Fruit fly (Drosophila melanogaster) whole organism, prepupa: ENCODE results near the gene Sarm.

Experiments used
- Blimp-1 ChIP-seq: fragments of 200-800 bp; sonication (Bioruptor generic); optimal IDR thresholded peaks from 3 replicates; lab custom pipeline; 2017; ENCODE audit warnings: missing biosample characterization, missing genetic modification characterization, mild to moderate bottlenecking, moderate library complexity, missing genetic modification reagents
- CG10669 ChIP-seq: fragments of 200-800 bp; sonication (Bioruptor generic); optimal IDR thresholded peaks from 3 replicates; lab custom pipeline; 2018; ENCODE audit warnings: missing biosample characterization, mild to moderate bottlenecking, missing genetic modification characterization, moderate library complexity
- CG11294 ChIP-seq: fragments of 200-800 bp; sonication (Bioruptor generic); IDR thresholded peaks from 2 replicates; pipeline ENCODE4 v1.3.6; 2022; ENCODE audit warnings: missing biosample characterization, missing genetic modification characterization
- CG11902 ChIP-seq: fragments of 200-800 bp; sonication (Bioruptor generic); optimal IDR thresholded peaks from 3 replicates; lab custom pipeline; 2016; ENCODE audit warnings: missing biosample characterization, missing genetic modification characterization
- CG15336 ChIP-seq: fragments of 200-800 bp; sonication (Bioruptor generic); IDR thresholded peaks from 2 replicates; pipeline ENCODE4 v1.3.6; 2022; ENCODE audit warnings: missing biosample characterization, missing genetic modification characterization
- CG16779 ChIP-seq: fragments of 200-800 bp; sonication (Bioruptor generic); optimal IDR thresholded peaks from 3 replicates; lab custom pipeline; 2017; ENCODE audit warnings: missing biosample characterization, mild to moderate bottlenecking, missing genetic modification characterization
- CG3032 ChIP-seq: fragments of 200-800 bp; optimal IDR thresholded peaks from 2 replicates; lab custom pipeline; 2019; ENCODE audit warnings: missing biosample characterization, mild to moderate bottlenecking, missing genetic modification characterization, moderate library complexity
- CG31627 ChIP-seq: fragments of 200-800 bp; sonication (Bioruptor generic); optimal IDR thresholded peaks from 3 replicates; lab custom pipeline; 2016; ENCODE audit warnings: missing biosample characterization, missing genetic modification characterization
- CG32006 ChIP-seq: fragments of 200-800 bp; sonication (Bioruptor generic); optimal IDR thresholded peaks from 3 replicates; lab custom pipeline; 2017; ENCODE audit warnings: missing biosample characterization, mild to moderate bottlenecking, missing genetic modification characterization
- CG34406 ChIP-seq: fragments of 200-800 bp; sonication (Bioruptor generic); optimal IDR thresholded peaks from 3 replicates; lab custom pipeline; 2016; ENCODE audit warnings: missing biosample characterization, missing genetic modification characterization
- CG3919 ChIP-seq: fragments of 200-800 bp; sonication (Bioruptor generic); optimal IDR thresholded peaks from 3 replicates; lab custom pipeline; 2016; ENCODE audit warnings: missing biosample characterization, missing genetic modification characterization
- CG4318 ChIP-seq: fragments of 200-800 bp; sonication (Bioruptor generic); optimal IDR thresholded peaks from 3 replicates; lab custom pipeline; 2017; ENCODE audit warnings: missing biosample characterization, mild to moderate bottlenecking, missing genetic modification characterization
- CG6276 ChIP-seq: fragments of 200-800 bp; sonication (Bioruptor generic); optimal IDR thresholded peaks from 2 replicates; lab custom pipeline; 2017; ENCODE audit warnings: missing biosample characterization, mild to moderate bottlenecking, missing genetic modification characterization
- CG6792 ChIP-seq: fragments of 200-800 bp; sonication (Bioruptor generic); optimal IDR thresholded peaks from 3 replicates; lab custom pipeline; 2016; ENCODE audit warnings: missing biosample characterization, missing genetic modification characterization
- CG6808 ChIP-seq: fragments of 200-800 bp; sonication (Bioruptor generic); optimal IDR thresholded peaks from 3 replicates; lab custom pipeline; 2017; ENCODE audit warnings: missing biosample characterization, missing genetic modification characterization, mild to moderate bottlenecking, moderate library complexity, missing genetic modification reagents
- CG6854 ChIP-seq: fragments of 200-800 bp; sonication (Bioruptor generic); optimal IDR thresholded peaks from 2 replicates; lab custom pipeline; 2017; ENCODE audit warnings: missing biosample characterization, mild to moderate bottlenecking, missing genetic modification characterization
- CG8632 ChIP-seq: fragments of 200-800 bp; sonication (Bioruptor generic); optimal IDR thresholded peaks from 3 replicates; lab custom pipeline; 2016; ENCODE audit warnings: missing biosample characterization, missing genetic modification characterization
- Eip78C ChIP-seq: fragments of 200-800 bp; sonication (Bioruptor generic); peaks from one replicate; lab custom pipeline; 2016; ENCODE audit warnings: missing biosample characterization, missing genetic modification characterization
- Eip93F ChIP-seq: fragments of 200-800 bp; sonication (Bioruptor generic); optimal IDR thresholded peaks from 2 replicates; lab custom pipeline; 2016; ENCODE audit warnings: missing biosample characterization, mild to moderate bottlenecking, missing genetic modification characterization
- Ets96B ChIP-seq: fragments of 200-800 bp; optimal IDR thresholded peaks from 2 replicates; lab custom pipeline; 2019; ENCODE audit warnings: missing biosample characterization, mild to moderate bottlenecking, missing genetic modification characterization, moderate library complexity
- Gug ChIP-seq: fragments of 200-800 bp; sonication (Bioruptor generic); IDR thresholded peaks from 2 replicates; pipeline ENCODE4 v1.3.6; 2022; ENCODE audit warnings: missing biosample characterization, missing genetic modification characterization
- Hr38 ChIP-seq: sonication (Bioruptor generic); optimal IDR thresholded peaks from 2 replicates; lab custom pipeline; 2016; ENCODE audit warnings: missing biosample characterization, missing genetic modification characterization
- OdsH ChIP-seq: fragments of 200-800 bp; sonication (Bioruptor generic); optimal IDR thresholded peaks from 3 replicates; lab custom pipeline; 2016; ENCODE audit warnings: missing biosample characterization, missing genetic modification characterization
- Sox102F ChIP-seq: fragments of 200-800 bp; sonication (Bioruptor generic); optimal IDR thresholded peaks from 2 replicates; lab custom pipeline; 2016; ENCODE audit warnings: missing biosample characterization, mild to moderate bottlenecking, missing genetic modification characterization
- achi ChIP-seq: fragments of 200-800 bp; sonication (Bioruptor generic); optimal IDR thresholded peaks from 3 replicates; lab custom pipeline; 2016; ENCODE audit warnings: missing biosample characterization, missing genetic modification characterization
- cyc ChIP-seq: fragments of 200-800 bp; sonication (Bioruptor generic); optimal IDR thresholded peaks from 3 replicates; lab custom pipeline; 2016; ENCODE audit warnings: missing biosample characterization, missing genetic modification characterization
- dsx ChIP-seq: fragments of 200-800 bp; optimal IDR thresholded peaks from 3 replicates; lab custom pipeline; 2019; ENCODE audit warnings: missing biosample characterization, mild to moderate bottlenecking, missing genetic modification characterization, moderate library complexity; ENCODE audit not compliant: poor library complexity, severe bottlenecking
- eg ChIP-seq: fragments of 200-800 bp; sonication (Bioruptor generic); IDR thresholded peaks from 3 replicates; pipeline ENCODE4 v1.3.6; 2022; ENCODE audit warnings: missing biosample characterization, missing genetic modification characterization
- fd59A ChIP-seq: fragments of 200-800 bp; sonication (Bioruptor generic); optimal IDR thresholded peaks from 2 replicates; lab custom pipeline; 2017; ENCODE audit warnings: missing biosample characterization, mild to moderate bottlenecking, missing genetic modification characterization, missing genetic modification reagents
- fd85E ChIP-seq: fragments of 200-800 bp; sonication (Bioruptor generic); optimal IDR thresholded peaks from 3 replicates; lab custom pipeline; 2016; ENCODE audit warnings: missing biosample characterization, missing genetic modification characterization
- net ChIP-seq: fragments of 200-800 bp; sonication (Bioruptor generic); optimal IDR thresholded peaks from 3 replicates; lab custom pipeline; 2016; ENCODE audit warnings: missing biosample characterization, missing genetic modification characterization
- spab ChIP-seq: fragments of 200-800 bp; sonication (Bioruptor generic); optimal IDR thresholded peaks from 2 replicates; lab custom pipeline; 2017; ENCODE audit warnings: missing biosample characterization, mild to moderate bottlenecking, missing genetic modification characterization, missing genetic modification reagents
- ss ChIP-seq, 2 experiments: fragments of 200-800 bp; sonication (Bioruptor generic); optimal IDR thresholded peaks; 2 replicates in 1 of 2; 3 replicates in 1 of 2; lab custom pipeline; 2017 to 2018; ENCODE audit warnings: mild to moderate bottlenecking in 2 of 2, missing biosample characterization in 2 of 2, missing genetic modification characterization in 2 of 2, moderate library complexity in 1 of 2
- svp ChIP-seq: fragments of 200-800 bp; sonication (Bioruptor generic); peaks from one replicate; lab custom pipeline; 2016; ENCODE audit warnings: missing biosample characterization, missing genetic modification characterization
- topi ChIP-seq: fragments of 200-800 bp; sonication (Bioruptor generic); optimal IDR thresholded peaks from 3 replicates; lab custom pipeline; 2016; ENCODE audit warnings: missing biosample characterization, missing genetic modification characterization
- vri ChIP-seq: fragments of 200-800 bp; sonication (Bioruptor generic); optimal IDR thresholded peaks from 3 replicates; lab custom pipeline; 2016; ENCODE audit warnings: missing biosample characterization, mild to moderate bottlenecking, missing genetic modification characterization

The Sarm gene

DNA sequence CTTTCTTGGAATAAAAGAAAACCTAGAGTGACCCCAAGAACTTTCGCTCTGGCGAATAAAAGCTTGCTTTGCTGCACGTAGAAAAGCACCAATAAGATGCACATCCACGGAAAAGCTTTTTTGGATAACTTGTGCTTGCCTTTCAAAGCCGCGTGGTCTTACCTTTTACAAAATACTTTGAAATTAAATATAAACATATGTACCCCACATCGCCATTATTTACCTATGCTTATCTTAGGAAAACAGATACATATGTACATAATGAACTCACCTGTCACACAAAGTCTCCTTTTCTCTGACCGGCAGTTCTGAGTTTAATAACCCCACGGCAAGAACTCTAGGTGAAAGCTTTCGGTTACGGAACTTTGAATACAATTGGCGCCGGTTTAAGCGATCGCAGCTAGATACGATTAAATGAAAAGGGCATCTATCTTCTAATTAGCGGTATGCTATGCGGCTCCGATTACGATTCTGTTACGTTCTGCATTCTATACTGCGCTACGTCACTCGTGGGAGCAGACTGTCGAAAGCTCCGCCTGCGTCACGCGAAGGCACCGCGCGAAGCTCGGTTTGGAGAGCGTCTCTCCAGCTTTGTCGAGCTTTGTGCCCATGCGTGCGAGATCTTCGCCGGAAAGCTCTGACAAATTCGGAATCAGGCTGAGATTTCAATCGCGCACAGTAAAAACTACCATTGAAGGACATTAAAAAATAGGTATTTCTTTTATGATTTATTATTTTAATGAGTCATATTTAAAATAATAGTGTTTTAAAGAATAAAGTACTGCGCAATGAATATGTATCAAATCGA is 5.3 kb upstream of the Sarm start, which contains the start of gene bip1 (continued):
- TF ChIP-seq Blimp-1 (GFP tag; lab: Kevin White, UChicago) = no peak
- peak; percentile 21 for TF ChIP-seq dsx
- no peak for TF ChIP-seq CG31627 (GFP tag; lab: Kevin White, UChicago)
- TF ChIP-seq CG4318 (GFP tag; lab: Kevin White, UChicago) = no peak
- peak; percentile 11 for TF ChIP-seq topi
- TF ChIP-seq CG8632 (GFP tag; lab: Kevin White, UChicago) = no peak
- TF ChIP-seq CG3919 (GFP tag; lab: Kevin White, UChicago) = peak; percentile 11
- no peak for TF ChIP-seq Hr38 (GFP tag; lab: Kevin White, UChicago)
- TF ChIP-seq CG11902 (GFP tag; lab: Kevin White, UChicago) = no peak
- TF ChIP-seq spab (GFP tag; lab: Kevin White, UChicago) = no peak
- TF ChIP-seq eg (GFP tag; lab: Robert Waterston, UW) = 0 out of 3 replicates have a peak, but pooled peaks have one; percentile 21
- TF ChIP-seq CG15336 (GFP tag; lab: Robert Waterston, UW) = peak; percentile 70
- TF ChIP-seq OdsH (GFP tag; lab: Kevin White, UChicago) = no peak
- no peak for TF ChIP-seq CG10669 (GFP tag; lab: Kevin White, UChicago)
- TF ChIP-seq CG11294 (GFP tag; lab: Robert Waterston, UW) = no peak
- TF ChIP-seq, all 60 proteins: peak for 20

DNA sequence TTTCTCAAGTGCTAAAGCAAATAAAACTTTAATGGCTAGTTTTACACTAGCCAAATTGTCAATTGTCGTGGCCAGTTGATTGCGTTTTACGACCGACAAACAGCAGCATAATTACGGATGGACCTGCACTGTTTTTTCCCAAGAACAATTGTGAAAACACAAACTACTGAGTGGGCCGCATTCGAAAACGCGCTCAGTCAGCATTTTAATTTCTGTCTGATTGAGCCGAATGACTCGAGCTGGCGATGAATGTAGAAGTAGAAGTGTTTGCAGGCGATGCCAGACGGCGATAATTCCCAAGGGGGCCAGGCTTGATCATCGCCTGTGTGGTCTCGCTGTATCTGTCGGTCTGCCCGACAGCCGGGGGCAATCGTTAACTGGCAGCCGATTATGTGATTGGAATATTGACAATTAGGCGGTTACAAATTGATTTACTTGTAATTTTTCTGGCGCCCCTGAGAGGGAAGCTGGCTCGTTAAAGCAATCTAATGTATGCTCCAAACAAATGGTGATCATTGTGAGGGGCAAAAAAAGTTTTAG is 4.0 kb upstream of the Sarm start:
- TF ChIP-seq CG32006 (GFP tag; lab: Kevin White, UChicago) (no peak), Gug (GFP tag; lab: Robert Waterston, UW) (no peak), Sox102F (GFP tag; lab: Kevin White, UChicago) (no peak)

DNA sequence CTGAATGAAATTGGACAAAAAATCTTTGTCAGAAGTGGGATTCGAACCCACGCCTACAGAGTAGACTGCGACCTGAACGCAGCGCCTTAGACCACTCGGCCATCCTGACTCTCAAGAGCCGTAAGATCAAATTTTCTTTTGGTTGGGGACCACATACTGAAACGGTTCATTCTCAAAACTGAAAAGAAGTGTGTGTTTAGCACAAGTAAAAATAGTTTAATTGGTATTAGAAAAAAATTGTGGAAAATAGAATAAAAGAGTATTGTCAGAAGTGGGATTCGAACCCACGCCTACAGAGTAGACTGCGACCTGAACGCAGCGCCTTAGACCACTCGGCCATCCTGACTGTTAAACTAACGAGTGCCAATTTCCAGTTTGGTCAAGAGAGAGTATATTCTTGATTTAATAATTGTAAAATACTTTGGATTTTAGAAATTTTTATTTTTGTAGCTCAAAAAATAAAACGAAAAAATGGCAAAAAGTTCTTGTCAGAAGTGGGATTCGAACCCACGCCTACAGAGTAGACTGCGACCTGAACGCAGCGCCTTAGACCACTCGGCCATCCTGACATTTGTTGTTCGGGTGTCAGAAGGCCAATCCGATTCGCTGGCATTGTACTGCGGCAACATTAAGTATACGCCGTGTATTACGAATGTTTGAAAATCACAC is 3.4 kb upstream of the Sarm start:
- TF ChIP-seq Eip93F (GFP tag; lab: Kevin White, UChicago) (peak; percentile 33), CG15336 (GFP tag; lab: Robert Waterston, UW) (peak; percentile 19; the same call in 1 of the 2 replicates), eg (GFP tag; lab: Robert Waterston, UW) (peak; percentile 46; the same call in 1 of the 3 replicates), ss (GFP tag; optimal IDR thresholded peaks at IDR 0.05; lab: Kevin White, UChicago) (peak in 1 of 2 experiments; percentile 22), CG6276 (peak; percentile 37), CG16779 (tag; lab: Kevin White, UChicago) (peak; percentile 38), Eip78C (GFP tag; lab: Kevin White, UChicago) (peak; percentile 68), CG6854 (GFP tag; lab: Kevin White, UChicago) (peak; percentile 60), svp (GFP tag; lab: Kevin White, UChicago) (peak; percentile 78)

DNA sequence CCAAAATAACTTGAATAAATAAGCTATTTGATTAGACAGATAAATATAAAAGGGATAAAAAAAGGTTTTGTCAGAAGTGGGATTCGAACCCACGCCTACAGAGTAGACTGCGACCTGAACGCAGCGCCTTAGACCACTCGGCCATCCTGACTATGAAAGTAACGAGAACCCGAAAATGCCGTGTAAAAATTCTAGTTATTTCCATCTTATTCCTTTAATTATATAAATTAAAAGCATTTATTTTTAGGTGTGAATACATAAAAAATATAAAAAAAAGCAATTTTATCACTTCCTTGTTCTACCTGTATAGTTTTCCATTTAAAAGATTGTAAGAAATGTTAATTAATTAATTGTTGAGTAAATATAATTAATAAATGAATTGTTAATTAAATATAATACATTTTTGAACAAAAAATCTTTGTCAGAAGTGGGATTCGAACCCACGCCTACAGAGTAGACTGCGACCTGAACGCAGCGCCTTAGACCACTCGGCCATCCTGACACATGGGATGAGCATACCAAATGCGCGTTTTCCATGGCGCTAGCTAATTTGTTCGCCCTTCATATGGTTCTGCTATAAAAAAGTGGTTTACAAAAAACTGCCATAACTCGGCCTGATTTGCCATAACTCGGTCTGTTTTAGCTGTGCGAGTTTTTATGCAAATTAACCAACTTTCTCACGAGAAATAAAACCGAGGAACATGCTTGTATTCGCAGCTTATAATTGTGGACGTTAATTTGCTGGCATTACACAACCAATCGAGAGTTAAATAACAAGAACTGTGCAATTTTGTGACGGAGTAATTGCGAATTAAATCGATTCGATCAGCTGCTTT is 2.1 kb downstream of the Sarm start:
- TF ChIP-seq spab (GFP tag; lab: Kevin White, UChicago) (no peak), Gug (GFP tag; lab: Robert Waterston, UW) (no peak), CG11902 (GFP tag; lab: Kevin White, UChicago) (no peak), CG4318 (GFP tag; lab: Kevin White, UChicago) (no peak), achi (GFP tag; lab: Kevin White, UChicago) (no peak), fd85E (GFP tag; lab: Kevin White, UChicago) (no peak), Sox102F (GFP tag; lab: Kevin White, UChicago) (no peak), CG6854 (GFP tag; lab: Kevin White, UChicago) (peak; percentile 12), net (GFP tag; lab: Kevin White, UChicago) (peak; percentile 7), fd59A (GFP tag; lab: Kevin White, UChicago) (no peak), CG34406 (no peak), CG8632 (GFP tag; lab: Kevin White, UChicago) (no peak), OdsH (GFP tag; lab: Kevin White, UChicago) (no peak), CG11294 (GFP tag; lab: Robert Waterston, UW) (no peak), CG15336 (GFP tag; lab: Robert Waterston, UW) (peak; percentile 33; the same call in 1 of the 2 replicates), Eip78C (GFP tag; lab: Kevin White, UChicago) (peak; percentile 48), CG6792 (no peak), dsx (peak; percentile 26), CG6276 (peak; percentile 27), cyc (no peak), vri (GFP tag; lab: Kevin White, UChicago) (peak; percentile 84), CG3032 (tag; lab: Kevin White, UChicago) (no peak), Ets96B (tag; lab: Kevin White, UChicago) (peak; percentile 0), ss (GFP tag; optimal IDR thresholded peaks at IDR 0.05; lab: Kevin White, UChicago) (no peak), Blimp-1 (GFP tag; lab: Kevin White, UChicago) (peak; percentile 35), CG6808 (GFP tag; lab: Kevin White, UChicago) (peak; percentile 26), CG3919 (GFP tag; lab: Kevin White, UChicago) (no peak)
